Worm (Caenorhabditis elegans) whole organism, L4/young adult: ENCODE data around the gene dpy-11.

ENCODE experiments used
- dao-5 ChIP-seq: sonication (generic microtip); optimal IDR thresholded peaks from 2 replicates; lab custom pipeline; 2016; ENCODE audit warnings: missing genotype, missing genetic modification characterization, moderate library complexity, missing compliant biosample characterization
- him-1 ChIP-seq: sonication (generic microtip); optimal IDR thresholded peaks from 2 replicates; lab custom pipeline; 2016; ENCODE audit warnings: missing genotype, missing genetic modification reagents, missing genetic modification characterization, missing compliant biosample characterization

DNA sequence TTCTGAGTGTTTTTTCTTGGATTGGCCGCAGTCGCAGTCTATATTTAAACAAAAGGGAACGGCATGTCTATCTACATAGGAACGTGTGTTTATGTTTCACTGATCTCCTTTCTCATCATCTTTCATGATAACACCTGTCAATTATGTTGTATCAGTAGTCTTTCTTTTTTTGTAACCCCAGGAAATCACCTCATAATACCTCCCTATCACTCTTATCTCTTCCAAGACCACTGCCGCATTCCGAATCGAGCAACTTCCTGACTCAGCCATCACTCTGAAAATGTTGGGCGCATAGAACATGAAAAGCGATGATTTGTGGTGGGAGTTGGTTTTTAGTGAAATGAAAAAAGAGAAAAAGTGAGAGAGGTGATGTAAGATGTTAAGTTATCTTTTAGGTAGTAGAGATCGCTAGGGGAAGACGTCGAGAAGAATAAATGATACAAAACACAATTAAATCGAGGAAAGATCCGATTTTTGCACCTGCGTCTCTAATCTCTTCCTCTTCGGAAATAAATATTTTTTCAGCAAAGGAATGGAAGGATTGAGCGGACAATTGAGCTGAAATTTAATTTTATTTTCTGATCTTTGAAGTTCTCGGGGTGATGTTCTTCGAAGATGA is 7.9 kb upstream of the dpy-11 start:
- TF ChIP-seq him-1 (tag; lab: Kevin White, UChicago) (no peak), dao-5 (tag; lab: Kevin White, UChicago) (no peak)
